Fruit fly (Drosophila melanogaster): Measurements from ENCODE around the gene Dtg.

DNA sequence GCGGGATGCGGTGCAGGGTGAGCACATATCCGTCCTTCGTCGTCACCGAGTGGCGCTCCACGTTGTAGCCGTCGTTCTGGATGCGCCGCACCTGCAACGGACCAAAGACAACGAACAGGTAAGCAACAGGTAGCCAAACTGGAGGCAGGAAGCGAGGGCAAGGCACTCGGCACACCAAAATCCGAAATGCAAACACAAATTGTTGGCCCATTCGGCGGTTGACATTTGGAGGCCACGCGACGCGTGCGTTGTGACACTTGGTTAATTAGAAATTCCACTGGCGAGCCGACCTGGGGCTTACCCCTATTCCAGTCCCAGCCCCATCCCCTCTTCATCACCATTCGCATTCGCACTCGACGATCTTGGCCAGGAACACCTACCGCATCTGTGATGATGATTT is 6.2 kb upstream of the Dtg start:
- TF ChIP-seq Jra (GFP tag; optimal IDR thresholded peaks at IDR 0.05) = no peak
- no peak for TF ChIP-seq tai (GFP tag; optimal IDR thresholded peaks at IDR 0.05)
- no peak for TF ChIP-seq h (GFP tag; optimal IDR thresholded peaks at IDR 0.05)
- TF ChIP-seq Abd-B (GFP tag; optimal IDR thresholded peaks at IDR 0.05) = no peak

Data from whole organism, wandering third instar larva.